Fruit fly (Drosophila melanogaster) whole organism, wandering third instar larva: ENCODE measurements around the gene CG4367.

Source experiments
- Abd-B ChIP-seq: fragments of >200 bp; optimal IDR thresholded peaks from 2 replicates; lab custom pipeline; 2017; ENCODE audit warnings: missing biosample characterization, missing genetic modification characterization
- CG32264 ChIP-seq: fragments of 200-800 bp; sonication (Bioruptor generic); optimal IDR thresholded peaks from 2 replicates; lab custom pipeline; 2016; ENCODE audit warnings: missing biosample characterization, missing genetic modification characterization
- CG9705 ChIP-seq: fragments of 200-800 bp; sonication (Bioruptor generic); optimal IDR thresholded peaks from 2 replicates; lab custom pipeline; 2018; ENCODE audit warnings: missing biosample characterization, mild to moderate bottlenecking, missing genetic modification characterization
- CrebA ChIP-seq: fragments of 200-800 bp; sonication (Bioruptor generic); optimal IDR thresholded peaks from 2 replicates; lab custom pipeline; 2016; ENCODE audit warnings: missing biosample characterization, mild to moderate bottlenecking, missing genetic modification characterization, borderline replicate concordance
- Dfd ChIP-seq: fragments of >200 bp; optimal IDR thresholded peaks from 2 replicates; lab custom pipeline; 2017; ENCODE audit warnings: missing biosample characterization, missing genetic modification characterization
- GATAd ChIP-seq: sonication (Bioruptor generic); optimal IDR thresholded peaks from 2 replicates; lab custom pipeline; 2016; ENCODE audit warnings: missing biosample characterization, missing genetic modification characterization
- Hnf4 ChIP-seq: fragments of 200-800 bp; sonication (Bioruptor generic); optimal IDR thresholded peaks from 2 replicates; lab custom pipeline; 2016; ENCODE audit warnings: missing biosample characterization, mild to moderate bottlenecking, missing genetic modification characterization
- Hr78 ChIP-seq: fragments of >200 bp; optimal IDR thresholded peaks from 2 replicates; lab custom pipeline; 2017; ENCODE audit warnings: missing biosample characterization, missing genetic modification characterization
- Hr83 ChIP-seq: fragments of 200-300 bp; sonication (Bioruptor generic); optimal IDR thresholded peaks from 2 replicates; lab custom pipeline; 2016; ENCODE audit warnings: missing biosample characterization, mild to moderate bottlenecking, missing genetic modification characterization, moderate library complexity; ENCODE audit not compliant: poor library complexity, severe bottlenecking
- Myc ChIP-seq: fragments of >200 bp; optimal IDR thresholded peaks from 2 replicates; lab custom pipeline; 2017
- N ChIP-seq: fragments of >200 bp; optimal IDR thresholded peaks from 2 replicates; lab custom pipeline; 2018; ENCODE audit warnings: missing biosample characterization, missing external identifiers, missing genetic modification characterization
- OdsH ChIP-seq: fragments of 200-800 bp; sonication (Bioruptor generic); optimal IDR thresholded peaks from 2 replicates; lab custom pipeline; 2016; ENCODE audit warnings: missing biosample characterization, mild to moderate bottlenecking, missing genetic modification characterization
- Rel ChIP-seq, 2 experiments: fragments of 200-800 bp; sonication (Bioruptor generic) in 1 of 2; optimal IDR thresholded peaks; 2 replicates in 1 of 2; 3 replicates in 1 of 2; lab custom pipeline; 2016 to 2019; ENCODE audit warnings: mild to moderate bottlenecking in 2 of 2, missing biosample characterization in 2 of 2, missing genetic modification characterization in 2 of 2, moderate library complexity in 1 of 2
- Sp1 ChIP-seq: fragments of 200-800 bp; sonication (Bioruptor generic); optimal IDR thresholded peaks from 3 replicates; lab custom pipeline; 2019; ENCODE audit warnings: missing biosample characterization, mild to moderate bottlenecking, missing genetic modification characterization, moderate library complexity
- Vsx2 ChIP-seq: fragments of 200-300, 225-300 bp; sonication (Bioruptor generic); optimal IDR thresholded peaks from 2 replicates; lab custom pipeline; 2018; ENCODE audit warnings: missing biosample characterization, missing genetic modification characterization; ENCODE audit not compliant: partially characterized antibody
- br ChIP-seq: fragments of 200-800 bp; sonication (Bioruptor generic); optimal IDR thresholded peaks from 2 replicates; lab custom pipeline; 2016; ENCODE audit warnings: missing biosample characterization, missing genetic modification characterization
- dl ChIP-seq, 2 experiments: fragments of 175-275, 200-275 bp in 1 of 2; fragments of 200-275 bp in 1 of 2; sonication (Bioruptor generic); optimal IDR thresholded peaks; lab custom pipeline; 2018; ENCODE audit warnings: mild to moderate bottlenecking in 2 of 2, missing biosample characterization in 2 of 2, missing genetic modification characterization in 2 of 2, moderate library complexity in 2 of 2; ENCODE audit not compliant: partially characterized antibody in 2 of 2, insufficient read depth in 1 of 2
- dsf ChIP-seq: sonication (Bioruptor generic); optimal IDR thresholded peaks from 2 replicates; lab custom pipeline; 2016; ENCODE audit warnings: missing biosample characterization, missing genetic modification characterization, borderline replicate concordance
- ey ChIP-seq: fragments of 200-800 bp; sonication (Bioruptor generic); optimal IDR thresholded peaks from 2 replicates; lab custom pipeline; 2016; ENCODE audit warnings: missing biosample characterization, missing genetic modification characterization
- foxo ChIP-seq, 2 experiments: fragments of 200-800 bp; sonication (Bioruptor generic); optimal IDR thresholded peaks; 2 replicates in 1 of 2; 3 replicates in 1 of 2; lab custom pipeline; 2016 to 2017; ENCODE audit warnings: missing biosample characterization in 2 of 2, missing genetic modification characterization in 2 of 2
- fru ChIP-seq: fragments of 200-800 bp; sonication (Bioruptor generic); optimal IDR thresholded peaks from 3 replicates; lab custom pipeline; 2016; ENCODE audit warnings: missing biosample characterization, mild to moderate bottlenecking, missing genetic modification characterization
- h ChIP-seq: fragments of 200-800 bp; sonication (Bioruptor generic); optimal IDR thresholded peaks from 3 replicates; lab custom pipeline; 2016; ENCODE audit warnings: missing biosample characterization, mild to moderate bottlenecking, missing genetic modification characterization
- jim ChIP-seq: fragments of 175-275, 200-325 bp; sonication (Bioruptor generic); optimal IDR thresholded peaks from 2 replicates; lab custom pipeline; 2016; ENCODE audit warnings: missing biosample characterization, mild to moderate bottlenecking, missing genetic modification characterization
- lola ChIP-seq: fragments of >200 bp; optimal IDR thresholded peaks from 2 replicates; lab custom pipeline; 2017; ENCODE audit warnings: missing biosample characterization, missing genetic modification characterization
- pan ChIP-seq: fragments of >200 bp; optimal IDR thresholded peaks from 2 replicates; lab custom pipeline; 2017
- rgr ChIP-seq: fragments of 200-800 bp; sonication (Bioruptor generic); optimal IDR thresholded peaks from 3 replicates; lab custom pipeline; 2016; ENCODE audit warnings: missing biosample characterization, mild to moderate bottlenecking, missing genetic modification characterization
- sage ChIP-seq: fragments of 200-800 bp; sonication (Bioruptor generic); optimal IDR thresholded peaks from 2 replicates; lab custom pipeline; 2016; ENCODE audit warnings: missing biosample characterization, mild to moderate bottlenecking, missing genetic modification characterization
- sv ChIP-seq: fragments of 200-800 bp; sonication (Bioruptor generic); optimal IDR thresholded peaks from 3 replicates; lab custom pipeline; 2016; ENCODE audit warnings: missing biosample characterization, missing genetic modification characterization
- tai ChIP-seq: sonication (Bioruptor generic); optimal IDR thresholded peaks from 2 replicates; lab custom pipeline; 2016; ENCODE audit warnings: missing biosample characterization, missing genetic modification characterization
- usp ChIP-seq: fragments of >200 bp; optimal IDR thresholded peaks from 2 replicates; lab custom pipeline; 2017; ENCODE audit warnings: missing biosample characterization, missing genetic modification characterization
- woc ChIP-seq: sonication (Bioruptor generic); optimal IDR thresholded peaks from 2 replicates; lab custom pipeline; 2016; ENCODE audit warnings: missing biosample characterization, mild to moderate bottlenecking, missing genetic modification characterization

The CG4367 gene

DNA sequence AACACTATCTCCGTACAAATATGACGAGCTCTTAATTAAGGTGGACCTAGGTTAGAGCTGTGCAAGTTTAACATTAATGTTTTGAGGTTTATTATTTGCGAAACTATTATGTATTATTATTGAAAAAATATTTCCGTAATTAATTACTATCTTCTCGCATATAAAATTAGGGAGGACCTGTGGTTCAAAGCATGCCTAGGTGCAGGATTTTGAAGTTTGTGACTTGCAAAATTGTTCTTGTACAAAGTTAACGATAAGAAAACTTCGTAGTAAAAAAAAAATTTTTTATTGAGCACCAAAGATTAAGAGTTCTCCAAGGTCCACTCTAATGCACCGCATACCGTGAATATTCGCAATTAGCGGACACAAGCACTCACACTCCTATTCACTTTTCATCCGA lies 8.1 kb upstream of the CG4367 start (continued):
- TF ChIP-seq CG32264 (GFP tag; lab: Kevin White, UChicago), result no peak
- TF ChIP-seq, all 38 proteins: peak for 17

DNA sequence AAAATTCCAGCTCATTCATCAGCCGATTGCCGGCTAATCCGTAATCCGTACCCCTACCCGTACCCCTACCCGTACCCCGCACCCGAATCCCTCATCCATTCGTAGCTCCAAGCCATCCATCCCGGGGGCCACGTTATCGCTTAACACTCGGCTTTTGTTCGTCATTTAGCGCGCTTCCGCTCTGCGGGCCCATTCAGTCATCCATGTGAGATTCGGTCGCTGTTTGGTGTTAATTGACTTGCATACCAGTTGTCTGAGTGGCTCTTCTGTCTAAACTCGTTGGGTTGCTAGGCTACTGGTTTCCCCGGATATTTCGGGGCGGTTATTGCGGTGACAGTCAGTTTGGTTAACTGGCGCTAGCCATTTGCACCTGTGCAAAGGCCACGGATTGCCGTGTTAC lies 6.6 kb upstream of the CG4367 start:
- no peak for TF ChIP-seq Rel (GFP tag; optimal IDR thresholded peaks at IDR 0.05; lab: Kevin White, UChicago)
- no peak for TF ChIP-seq Rel (tag; optimal IDR thresholded peaks at IDR 0.05; lab: Kevin White, UChicago)
- TF ChIP-seq ey (GFP tag; lab: Kevin White, UChicago), result no peak
- no peak for TF ChIP-seq CrebA (GFP tag; lab: Kevin White, UChicago)
- no peak for TF ChIP-seq foxo (GFP tag; optimal IDR thresholded peaks at IDR 0.05; lab: Kevin White, UChicago)
- no peak for TF ChIP-seq Hnf4
- no peak for TF ChIP-seq sage (GFP tag; lab: Kevin White, UChicago)
- no peak for TF ChIP-seq Vsx2
- TF ChIP-seq CG32264 (GFP tag; lab: Kevin White, UChicago), result no peak
- TF ChIP-seq Hr83 (GFP tag; lab: Kevin White, UChicago), result peak; percentile 23
- TF ChIP-seq CG9705 (GFP tag; lab: Kevin White, UChicago), result no peak
- no peak for TF ChIP-seq br (GFP tag; lab: Kevin White, UChicago)
- TF ChIP-seq jim (GFP tag; lab: Kevin White, UChicago), result no peak
- no peak for TF ChIP-seq Abd-B
- no peak for TF ChIP-seq Dfd
- TF ChIP-seq h (GFP tag; lab: Kevin White, UChicago), result no peak
- peak; percentile 13 for TF ChIP-seq fru (GFP tag; lab: Kevin White, UChicago)
- TF ChIP-seq sv (GFP tag; lab: Kevin White, UChicago), result no peak
- no peak for TF ChIP-seq Myc (lab: Kevin White, UChicago)

DNA sequence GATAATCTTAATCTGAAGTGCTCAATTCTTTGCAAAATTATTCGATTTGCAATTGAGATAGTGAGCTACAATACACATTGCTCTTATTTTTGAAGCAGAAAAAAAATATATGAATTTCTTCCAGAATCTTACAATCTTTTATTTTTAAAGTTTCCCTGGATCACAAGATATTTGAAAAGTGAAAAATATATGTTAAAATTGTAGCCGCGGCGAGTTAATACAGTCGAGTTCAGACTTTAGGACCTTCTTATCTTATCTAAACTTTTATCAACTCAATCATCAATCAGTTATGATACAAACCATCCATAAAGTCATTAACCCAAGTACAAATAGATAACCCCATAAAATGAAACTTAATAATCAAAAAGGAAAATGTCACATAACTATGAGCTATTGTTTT lies 6.1 kb upstream of the CG4367 start:
- TF ChIP-seq foxo (GFP tag; optimal IDR thresholded peaks at IDR 0.05; lab: Kevin White, UChicago) (peak in 1 of 2 experiments; percentile 26), ey (GFP tag; lab: Kevin White, UChicago) (peak; percentile 24), Sp1 (peak; percentile 23), fru (GFP tag; lab: Kevin White, UChicago) (peak; percentile 3), woc (GFP tag; lab: Kevin White, UChicago) (peak; percentile 5), Hr78 (GFP tag; lab: Kevin White, UChicago) (no peak), Hr83 (GFP tag; lab: Kevin White, UChicago) (no peak), tai (GFP tag; lab: Kevin White, UChicago) (peak; percentile 16), br (GFP tag; lab: Kevin White, UChicago) (peak; percentile 11), rgr (GFP tag; lab: Kevin White, UChicago) (peak; percentile 26), h (GFP tag; lab: Kevin White, UChicago) (no peak)

DNA sequence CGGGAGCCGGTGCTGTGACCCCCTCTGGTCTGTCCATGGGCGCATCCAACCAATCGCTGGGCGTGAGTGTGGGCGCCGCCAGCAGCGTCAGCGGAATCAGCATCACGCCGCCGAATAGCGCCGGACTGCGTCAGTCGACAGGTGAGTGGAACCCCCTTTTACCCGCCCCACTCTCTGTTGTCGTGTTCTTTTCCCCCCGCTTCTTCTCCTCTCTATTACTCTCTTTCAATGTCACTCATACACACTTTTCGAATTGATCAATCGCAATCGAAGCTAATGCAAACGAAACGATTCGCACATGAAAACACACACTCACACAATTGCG lies 5.7 kb upstream of the CG4367 start:
- TF ChIP-seq dl (GFP tag; optimal IDR thresholded peaks at IDR 0.05; lab: Kevin White, UChicago; ENCODE audit: insufficient read depth in 1 of 2, partially characterized antibody in 2 of 2), result no peak
- no peak for TF ChIP-seq dsf
- TF ChIP-seq N (GFP tag; lab: Kevin White, UChicago), result no peak
- TF ChIP-seq woc (GFP tag; lab: Kevin White, UChicago), result no peak

DNA sequence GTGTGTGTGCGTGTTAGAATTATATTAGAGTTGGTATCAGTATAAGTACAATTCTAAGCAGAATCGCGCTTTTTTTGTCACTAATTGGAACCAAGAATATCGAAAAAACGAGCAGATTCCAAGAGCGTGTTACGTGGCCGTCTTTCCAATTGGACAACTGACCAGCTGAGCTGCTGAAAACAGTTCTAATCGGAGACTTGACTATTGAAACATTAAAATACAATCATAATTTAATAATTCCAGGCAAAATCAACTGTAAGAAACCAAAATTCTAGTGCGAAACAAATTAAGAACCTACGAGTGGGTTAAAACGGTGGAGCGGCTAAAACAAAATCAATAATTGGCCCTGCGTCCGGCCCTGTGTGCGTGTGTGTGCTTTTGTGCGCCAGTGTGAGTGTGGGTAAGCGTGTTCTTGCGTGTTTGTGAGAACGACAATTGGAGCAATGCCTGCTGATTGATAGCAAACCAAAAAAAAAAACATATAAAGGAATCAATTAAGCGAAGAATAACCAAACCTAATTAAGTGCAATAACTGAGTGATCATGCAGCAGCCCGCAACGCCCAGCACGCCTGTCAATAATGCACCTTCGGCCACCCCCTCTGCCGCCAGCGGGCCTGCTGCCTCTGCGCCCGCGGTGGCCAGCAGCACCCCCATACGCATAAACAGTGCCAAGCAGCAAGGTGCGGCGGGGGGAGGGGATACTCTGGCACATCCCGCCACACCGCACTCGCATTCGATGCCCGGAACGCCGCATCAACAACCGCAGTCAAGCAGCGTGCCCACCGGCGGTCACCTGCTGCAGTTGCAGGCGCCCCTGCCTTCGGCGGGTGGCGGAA lies 5.1 kb upstream of the CG4367 start:
- peak; percentile 14 for TF ChIP-seq ey (GFP tag; lab: Kevin White, UChicago)
- no peak for TF ChIP-seq sv (GFP tag; lab: Kevin White, UChicago)
- no peak for TF ChIP-seq CG9705 (GFP tag; lab: Kevin White, UChicago)
- peak; percentile 52 for TF ChIP-seq CrebA (GFP tag; lab: Kevin White, UChicago)
- TF ChIP-seq fru (GFP tag; lab: Kevin White, UChicago), result peak; percentile 26
- no peak for TF ChIP-seq Vsx2
- no peak for TF ChIP-seq GATAd (GFP tag; lab: Kevin White, UChicago)
- peak in 1 of 2 experiments; percentile 6 for TF ChIP-seq foxo (GFP tag; optimal IDR thresholded peaks at IDR 0.05; lab: Kevin White, UChicago)
- TF ChIP-seq Dfd, result peak; percentile 50
- TF ChIP-seq Hr83 (GFP tag; lab: Kevin White, UChicago), result no peak
- no peak for TF ChIP-seq rgr (GFP tag; lab: Kevin White, UChicago)
- TF ChIP-seq dsf, result no peak
- peak; percentile 49 for TF ChIP-seq N (GFP tag; lab: Kevin White, UChicago)
- no peak for TF ChIP-seq br (GFP tag; lab: Kevin White, UChicago)
- TF ChIP-seq dl (GFP tag; optimal IDR thresholded peaks at IDR 0.05; lab: Kevin White, UChicago; ENCODE audit: insufficient read depth in 1 of 2, partially characterized antibody in 2 of 2), result no peak
- TF ChIP-seq OdsH (GFP tag; lab: Kevin White, UChicago), result peak; percentile 26
- peak; percentile 40 for TF ChIP-seq h (GFP tag; lab: Kevin White, UChicago)
- no peak for TF ChIP-seq Hr78 (GFP tag; lab: Kevin White, UChicago)
- TF ChIP-seq lola (GFP tag; lab: Kevin White, UChicago), result no peak
- TF ChIP-seq pan (lab: Kevin White, UChicago), result no peak
- TF ChIP-seq usp (GFP tag; lab: Kevin White, UChicago), result no peak
- no peak for TF ChIP-seq jim (GFP tag; lab: Kevin White, UChicago)
- TF ChIP-seq woc (GFP tag; lab: Kevin White, UChicago), result no peak
